Worm (Caenorhabditis elegans): ENCODE results near the gene ksr-1.

ksr-1 gene

ce11 chrX:8274869-8275268 is at the start of gene ksr-1:
Gene ksr-1, plus strand, starts transcription at chrX:8275169.
- TF ChIP-seq Y55F3AM.14 (GFP tag; optimal IDR thresholded peaks at IDR 0.05) (no peak), ztf-4 (tag; optimal IDR thresholded peaks at IDR 0.05) (no peak), F13H6.1 (tag; optimal IDR thresholded peaks at IDR 0.05) (no peak), nhr-21 (tag; optimal IDR thresholded peaks at IDR 0.05) (no peak), C34F6.9 (tag; optimal IDR thresholded peaks at IDR 0.05) (no peak), skn-1 (tag; optimal IDR thresholded peaks at IDR 0.05) (no peak), mbf-1 (tag; optimal IDR thresholded peaks at IDR 0.05) (no peak), ZK546.5 (tag; optimal IDR thresholded peaks at IDR 0.05) (no peak)

- TF ChIP-seq Y55F3AM.14 (GFP tag; optimal IDR thresholded peaks at IDR 0.05) (no peak), snpc-4 (tag; optimal IDR thresholded peaks at IDR 0.05) (no peak), dmd-4 (tag; optimal IDR thresholded peaks at IDR 0.05) (no peak), nhr-25 (tag; optimal IDR thresholded peaks at IDR 0.05) (no peak), gmeb-1 (tag; optimal IDR thresholded peaks at IDR 0.05) (no peak), nhr-77 (tag; optimal IDR thresholded peaks at IDR 0.05) (no peak), sem-4 (tag; optimal IDR thresholded peaks at IDR 0.05) (no peak), lin-39 (tag; optimal IDR thresholded peaks at IDR 0.05) (no peak), mab-5 (tag; optimal IDR thresholded peaks at IDR 0.05) (no peak), mbf-1 (tag; optimal IDR thresholded peaks at IDR 0.05) (no peak), lin-11 (tag; optimal IDR thresholded peaks at IDR 0.05) (no peak), skn-1 (tag; optimal IDR thresholded peaks at IDR 0.05) (no peak), peb-1 (tag; optimal IDR thresholded peaks at IDR 0.05) (no peak), ztf-1 (GFP tag; conservative IDR thresholded peaks at IDR 0.05) (no peak), nhr-237 (tag; optimal IDR thresholded peaks at IDR 0.05) (no peak), nhr-23 (tag; optimal IDR thresholded peaks at IDR 0.05) (no peak), ceh-82 (tag; optimal IDR thresholded peaks at IDR 0.05) (no peak), nhr-6 (tag; optimal IDR thresholded peaks at IDR 0.05) (no peak), ztf-11 (tag; optimal IDR thresholded peaks at IDR 0.05) (no peak)
Measured at ce11 chrX:8229221-8229620, 45.7 kb upstream of the ksr-1 start.

ce11 chrX:8230579-8230978 is 44.4 kb upstream of the ksr-1 start:
- TF ChIP-seq fos-1 (tag; optimal IDR thresholded peaks at IDR 0.05) (no peak), nhr-237 (tag; optimal IDR thresholded peaks at IDR 0.05) (no peak), nhr-6 (tag; optimal IDR thresholded peaks at IDR 0.05) (no peak), aly-2 (tag; optimal IDR thresholded peaks at IDR 0.05) (no peak), nhr-10 (tag; optimal IDR thresholded peaks at IDR 0.05) (no peak), mbf-1 (tag; optimal IDR thresholded peaks at IDR 0.05) (no peak), mdl-1 (tag; optimal IDR thresholded peaks at IDR 0.05) (no peak), F13H6.1 (tag; optimal IDR thresholded peaks at IDR 0.05) (no peak), nhr-129 (tag; optimal IDR thresholded peaks at IDR 0.05) (no peak), unc-55 (GFP tag; optimal IDR thresholded peaks at IDR 0.05) (no peak), ama-1 (optimal IDR thresholded peaks at IDR 0.05) (no peak), nhr-25 (tag; optimal IDR thresholded peaks at IDR 0.05) (no peak)

- TF ChIP-seq elt-1 (tag; optimal IDR thresholded peaks at IDR 0.05) (no peak), nhr-129 (tag; optimal IDR thresholded peaks at IDR 0.05) (peak; percentile 96), crh-2 (tag; optimal IDR thresholded peaks at IDR 0.05) (peak; percentile 93), blmp-1 (tag; optimal IDR thresholded peaks at IDR 0.05; ENCODE audit: insufficient read depth) (peak; percentile 93), mbf-1 (tag; optimal IDR thresholded peaks at IDR 0.05) (no peak), sma-3 (GFP tag; optimal IDR thresholded peaks at IDR 0.05) (peak; percentile 95), Y55F3AM.14 (GFP tag; optimal IDR thresholded peaks at IDR 0.05) (peak; percentile 79), C34F6.9 (tag; optimal IDR thresholded peaks at IDR 0.05) (peak; percentile 94), mab-5 (tag; optimal IDR thresholded peaks at IDR 0.05) (peak; percentile 80), sma-9 (GFP tag; optimal IDR thresholded peaks at IDR 0.05) (peak; percentile 97), sma-9 (tag; optimal IDR thresholded peaks at IDR 0.05) (no peak), lsy-2 (tag; optimal IDR thresholded peaks at IDR 0.05) (peak; percentile 21 to 84), lin-13 (GFP tag; optimal IDR thresholded peaks at IDR 0.05) (peak; percentile 53), nhr-25 (tag; optimal IDR thresholded peaks at IDR 0.05) (peak; percentile 96), mdl-1 (tag; optimal IDR thresholded peaks at IDR 0.05) (peak; percentile 88 to 97), ceh-82 (tag; optimal IDR thresholded peaks at IDR 0.05) (no peak), dmd-4 (tag; optimal IDR thresholded peaks at IDR 0.05) (no peak), ZK546.5 (tag; optimal IDR thresholded peaks at IDR 0.05) (no peak), nhr-10 (tag; optimal IDR thresholded peaks at IDR 0.05) (no peak), sem-4 (tag; optimal IDR thresholded peaks at IDR 0.05) (peak; percentile 60), fos-1 (tag; optimal IDR thresholded peaks at IDR 0.05) (peak; percentile 72), nhr-23 (tag; optimal IDR thresholded peaks at IDR 0.05) (no peak), unc-55 (GFP tag; optimal IDR thresholded peaks at IDR 0.05) (peak; percentile 61), zag-1 (tag; optimal IDR thresholded peaks at IDR 0.05) (no peak), gmeb-1 (tag; optimal IDR thresholded peaks at IDR 0.05) (peak; percentile 76), nhr-21 (tag; optimal IDR thresholded peaks at IDR 0.05) (peak; percentile 92), unc-62 (GFP tag; optimal IDR thresholded peaks at IDR 0.05) (no peak), lin-11 (tag; optimal IDR thresholded peaks at IDR 0.05) (peak; percentile 22), nhr-6 (tag; optimal IDR thresholded peaks at IDR 0.05) (peak; percentile 81), ztf-1 (GFP tag; conservative IDR thresholded peaks at IDR 0.05) (no peak), ama-1 (optimal IDR thresholded peaks at IDR 0.05) (peak; percentile 29), nhr-77 (tag; optimal IDR thresholded peaks at IDR 0.05) (no peak), ceh-16 (tag; optimal IDR thresholded peaks at IDR 0.05) (no peak), egl-27 (tag; optimal IDR thresholded peaks at IDR 0.05) (peak; percentile 48), skn-1 (tag; optimal IDR thresholded peaks at IDR 0.05) (peak; percentile 64), alr-1 (tag; optimal IDR thresholded peaks at IDR 0.05) (no peak), ztf-4 (tag; optimal IDR thresholded peaks at IDR 0.05) (peak; percentile 86), nhr-11 (tag; optimal IDR thresholded peaks at IDR 0.05) (no peak)
Measured at ce11 chrX:8231858-8232257, 43.1 kb upstream of the ksr-1 start, which contains the start of gene K02A6.3. Gene K02A6.3, minus strand, starts transcription at chrX:8231931.
